Worm (Caenorhabditis elegans): ENCODE data around the gene C27A2.7.

DNA sequence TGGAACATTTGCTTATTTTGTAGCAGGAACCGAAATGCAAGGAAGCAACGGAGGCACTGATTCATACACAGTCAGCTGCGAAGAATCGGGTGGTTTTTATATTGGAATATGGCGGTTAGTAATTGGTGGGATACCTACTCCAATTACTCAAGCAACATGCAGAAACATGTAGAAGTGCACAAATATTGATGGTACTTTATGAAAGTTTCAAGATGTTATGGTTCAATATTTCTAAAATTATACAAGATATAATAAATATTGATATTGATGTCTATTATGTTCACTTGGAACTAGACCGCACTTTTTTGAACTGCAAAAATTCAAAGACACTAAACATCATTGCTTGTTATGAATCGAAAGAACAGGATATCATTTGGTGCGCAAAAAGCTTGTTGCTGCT is 22.8 kb upstream of the C27A2.7 start, which contains the start of gene C04G6.13:
- TF ChIP-seq ama-1 (optimal IDR thresholded peaks at IDR 0.05), result no peak
- TF ChIP-seq ceh-36 (tag; optimal IDR thresholded peaks at IDR 0.05), result no peak
- TF ChIP-seq flt-1 (GFP tag; IDR thresholded peaks at IDR 0.05), result no peak
- TF ChIP-seq sea-1 (GFP tag; conservative IDR thresholded peaks at IDR 0.05), result no peak
- TF ChIP-seq F13C5.2 (tag; optimal IDR thresholded peaks at IDR 0.05), result no peak
- no peak for TF ChIP-seq ets-7 (tag; optimal IDR thresholded peaks at IDR 0.05)
- no peak for TF ChIP-seq ceh-13 (GFP tag; optimal IDR thresholded peaks at IDR 0.05)
- TF ChIP-seq hmbx-1 (tag; optimal IDR thresholded peaks at IDR 0.05), result no peak
- no peak for TF ChIP-seq tra-4 (tag; optimal IDR thresholded peaks at IDR 0.05)
- no peak for TF ChIP-seq B0310.2 (tag; optimal IDR thresholded peaks at IDR 0.05)
- no peak for TF ChIP-seq hmg-4 (GFP tag; optimal IDR thresholded peaks at IDR 0.05)
- no peak for TF ChIP-seq hnd-1 (tag; optimal IDR thresholded peaks at IDR 0.05)
- TF ChIP-seq scrt-1 (GFP tag; IDR thresholded peaks at IDR 0.05), result no peak
